Fruit fly (Drosophila melanogaster) whole organism, embryonic: ENCODE results near the gene CG5639.
A peak's percentile ranks its signal among the peaks of the same experiment; 100 is the strongest.

Experiments used
- Abd-B ChIP-seq: fragments of 200-800 bp; sonication (Bioruptor generic); optimal IDR thresholded peaks from 2 replicates; lab custom pipeline; 2018; ENCODE audit warnings: missing biosample characterization, mild to moderate bottlenecking, missing genetic modification characterization, moderate library complexity
- CG11456 ChIP-seq: fragments of 200-800 bp; sonication (Bioruptor generic); IDR thresholded peaks from 3 replicates; pipeline ENCODE4 v1.3.6; 2022; ENCODE audit warnings: missing biosample characterization, missing genetic modification characterization
- CG11723 ChIP-seq: fragments of 200-800 bp; sonication (Bioruptor generic); optimal IDR thresholded peaks from 2 replicates; lab custom pipeline; 2017; ENCODE audit warnings: missing biosample characterization, mild to moderate bottlenecking, missing genetic modification characterization
- CG13775 ChIP-seq: fragments of 200-800 bp; sonication (Bioruptor generic); optimal IDR thresholded peaks from 3 replicates; lab custom pipeline; 2017; ENCODE audit warnings: missing biosample characterization, mild to moderate bottlenecking, missing genetic modification characterization
- CG13894 ChIP-seq: fragments of 200-800 bp; sonication (Bioruptor generic); optimal IDR thresholded peaks from 3 replicates; lab custom pipeline; 2018; ENCODE audit warnings: missing biosample characterization, mild to moderate bottlenecking, missing genetic modification characterization, moderate library complexity
- CG17385 ChIP-seq: fragments of 200-800 bp; sonication (Bioruptor generic); optimal IDR thresholded peaks from 3 replicates; lab custom pipeline; 2018; ENCODE audit warnings: missing biosample characterization, mild to moderate bottlenecking, missing genetic modification characterization
- CG18619 ChIP-seq: fragments of 200-800 bp; sonication (Bioruptor generic); optimal IDR thresholded peaks from 3 replicates; lab custom pipeline; 2017; ENCODE audit warnings: missing biosample characterization, mild to moderate bottlenecking, missing genetic modification characterization
- CG33213 ChIP-seq: fragments of 200-800 bp; sonication (Bioruptor generic); optimal IDR thresholded peaks from 3 replicates; lab custom pipeline; 2016; ENCODE audit warnings: missing biosample characterization, missing genetic modification characterization
- CG3407 ChIP-seq: fragments of 200-800 bp; sonication (Bioruptor generic); optimal IDR thresholded peaks from 2 replicates; lab custom pipeline; 2018; ENCODE audit warnings: missing biosample characterization, mild to moderate bottlenecking, missing genetic modification characterization
- CG4328 ChIP-seq: fragments of 200-800 bp; sonication (Bioruptor generic); optimal IDR thresholded peaks from 3 replicates; lab custom pipeline; 2017; ENCODE audit warnings: missing biosample characterization, missing genetic modification reagents, missing genetic modification characterization
- CG43689 ChIP-seq: fragments of 200-800 bp; sonication (Bioruptor generic); IDR thresholded peaks from 2 replicates; pipeline ENCODE4 v1.3.6; 2022; ENCODE audit warnings: missing biosample characterization, missing genetic modification characterization
- CG4404 ChIP-seq: fragments of 200-800 bp; sonication (Bioruptor generic); IDR thresholded peaks from 2 replicates; pipeline ENCODE4 v1.3.6; 2022; ENCODE audit warnings: missing biosample characterization, missing genetic modification characterization
- CG4424 ChIP-seq: fragments of 200-800 bp; sonication (Bioruptor generic); optimal IDR thresholded peaks from 3 replicates; lab custom pipeline; 2016; ENCODE audit warnings: missing biosample characterization, missing genetic modification characterization
- CG5953 ChIP-seq: fragments of 200-800 bp; sonication (Bioruptor generic); IDR thresholded peaks from 2 replicates; pipeline ENCODE4 v1.3.6; 2022; ENCODE audit warnings: missing biosample characterization, missing genetic modification characterization
- CG6689 ChIP-seq: fragments of 200-800 bp; sonication (Bioruptor generic); IDR thresholded peaks from 2 replicates; pipeline ENCODE4 v1.3.6; 2022; ENCODE audit warnings: missing biosample characterization, missing genetic modification characterization
- CG6791 ChIP-seq: fragments of 200-800 bp; sonication (Bioruptor generic); IDR thresholded peaks from 3 replicates; pipeline ENCODE4 v1.3.6; 2022; ENCODE audit warnings: missing biosample characterization, missing genetic modification characterization; ENCODE audit not compliant: partially characterized antibody
- CG8290 ChIP-seq, 3 experiments: fragments of 200-800 bp; sonication (Bioruptor generic); optimal IDR thresholded peaks; 2 replicates each; lab custom pipeline; 2016 to 2019; ENCODE audit warnings: missing biosample characterization in 3 of 3, missing genetic modification characterization in 3 of 3, mild to moderate bottlenecking in 2 of 3, moderate library complexity in 1 of 3
- CG8924 ChIP-seq: fragments of 200-800 bp; optimal IDR thresholded peaks from 3 replicates; lab custom pipeline; 2019; ENCODE audit warnings: missing biosample characterization, mild to moderate bottlenecking, missing genetic modification characterization, moderate library complexity
- Dp ChIP-seq: fragments of 200-800 bp; sonication (Bioruptor generic); optimal IDR thresholded peaks from 2 replicates; lab custom pipeline; 2018; ENCODE audit warnings: missing biosample characterization, mild to moderate bottlenecking, missing genetic modification characterization, moderate library complexity
- Eip74EF ChIP-seq, 2 experiments: fragments of 200-800 bp in 1 of 2; fragments of >200 bp in 1 of 2; sonication (Bioruptor generic) in 1 of 2; optimal IDR thresholded peaks; 2 replicates each; lab custom pipeline; 2017 to 2019; ENCODE audit warnings: missing biosample characterization in 2 of 2, missing genetic modification characterization in 2 of 2, mild to moderate bottlenecking in 1 of 2, moderate library complexity in 1 of 2
- Ets97D ChIP-seq: fragments of 200-800 bp; sonication (Bioruptor generic); optimal IDR thresholded peaks from 3 replicates; lab custom pipeline; 2016; ENCODE audit warnings: missing biosample characterization, missing genetic modification characterization
- Hey ChIP-seq: fragments of 200-800 bp; sonication (Bioruptor generic); optimal IDR thresholded peaks from 3 replicates; lab custom pipeline; 2018; ENCODE audit warnings: missing biosample characterization, mild to moderate bottlenecking, missing genetic modification characterization
- Kr ChIP-seq: fragments of 200-800 bp; sonication (Bioruptor generic); optimal IDR thresholded peaks from 2 replicates; lab custom pipeline; 2017; ENCODE audit warnings: missing biosample characterization, mild to moderate bottlenecking, missing genetic modification characterization
- Myb ChIP-seq: fragments of 200-800 bp; sonication (Bioruptor generic); optimal IDR thresholded peaks from 2 replicates; lab custom pipeline; 2016; ENCODE audit warnings: missing biosample characterization, missing genetic modification characterization
- Oli ChIP-seq: fragments of 200-800 bp; sonication (Bioruptor generic); optimal IDR thresholded peaks from 2 replicates; lab custom pipeline; 2018; ENCODE audit warnings: missing biosample characterization, mild to moderate bottlenecking, missing genetic modification characterization, moderate library complexity
- Pdp1 ChIP-seq, 2 experiments: fragments of 200-800 bp; sonication (Bioruptor generic); optimal IDR thresholded peaks; 3 replicates each; lab custom pipeline; 2016; ENCODE audit warnings: missing biosample characterization in 2 of 2, missing genetic modification characterization in 2 of 2, mild to moderate bottlenecking in 1 of 2, moderate library complexity in 1 of 2
- Rx ChIP-seq: fragments of 200-800 bp; sonication (Bioruptor generic); IDR thresholded peaks from 2 replicates; pipeline ENCODE4 v1.3.6; 2022; ENCODE audit warnings: missing biosample characterization, missing genetic modification characterization
- Side ChIP-seq: fragments of 200-800 bp; sonication (Bioruptor generic); optimal IDR thresholded peaks from 2 replicates; lab custom pipeline; 2016; ENCODE audit warnings: missing biosample characterization, missing genetic modification characterization
- Sin3A ChIP-seq: fragments of >200 bp; optimal IDR thresholded peaks from 2 replicates; lab custom pipeline; 2018
- Stat92E ChIP-seq, 3 experiments: fragments of >200 bp in 2 of 3; fragments of 200-800 bp in 1 of 3; sonication (Bioruptor generic) in 1 of 3; optimal IDR thresholded peaks; 2 replicates each; lab custom pipeline; 2017 to 2019; ENCODE audit warnings: missing biosample characterization in 3 of 3, missing genetic modification characterization in 3 of 3, mild to moderate bottlenecking in 1 of 3, moderate library complexity in 1 of 3
- Xrp1 ChIP-seq: fragments of 200-800 bp; sonication (Bioruptor generic); IDR thresholded peaks from 2 replicates; pipeline ENCODE4 v1.3.6; 2022; ENCODE audit warnings: missing biosample characterization, missing genetic modification characterization
- aop ChIP-seq: fragments of 200-800 bp; sonication (Bioruptor generic); IDR thresholded peaks from 2 replicates; pipeline ENCODE4 v1.3.6; 2022; ENCODE audit warnings: missing biosample characterization, missing genetic modification characterization
- bsh ChIP-seq, 2 experiments: fragments of 200-800 bp; sonication (Bioruptor generic); optimal IDR thresholded peaks; 2 replicates each; lab custom pipeline; 2017 to 2018; ENCODE audit warnings: mild to moderate bottlenecking in 2 of 2, missing biosample characterization in 2 of 2, missing genetic modification characterization in 2 of 2, moderate library complexity in 1 of 2
- caup ChIP-seq: fragments of 200-800 bp; sonication (Bioruptor generic); optimal IDR thresholded peaks from 3 replicates; lab custom pipeline; 2017; ENCODE audit warnings: missing biosample characterization, mild to moderate bottlenecking, missing genetic modification characterization, moderate library complexity; ENCODE audit not compliant: severe bottlenecking
- disco-r ChIP-seq: fragments of 200-800 bp; sonication (Bioruptor generic); optimal IDR thresholded peaks from 2 replicates; lab custom pipeline; 2016; ENCODE audit warnings: missing biosample characterization, missing genetic modification characterization
- eve ChIP-seq, 2 experiments: fragments of >200 bp; optimal IDR thresholded peaks; 2 replicates each; lab custom pipeline; 2017; ENCODE audit warnings: missing biosample characterization in 2 of 2, missing genetic modification characterization in 2 of 2
- exex ChIP-seq: fragments of 200-800 bp; sonication (Bioruptor generic); optimal IDR thresholded peaks from 4 replicates; lab custom pipeline; 2018; ENCODE audit warnings: missing biosample characterization, mild to moderate bottlenecking, missing genetic modification characterization, moderate library complexity
- eyg ChIP-seq: fragments of 200-800 bp; sonication (Bioruptor generic); optimal IDR thresholded peaks from 3 replicates; lab custom pipeline; 2016; ENCODE audit warnings: missing biosample characterization, missing genetic modification characterization
- gem ChIP-seq: fragments of 200-800 bp; sonication (Bioruptor generic); optimal IDR thresholded peaks from 2 replicates; lab custom pipeline; 2019; ENCODE audit warnings: missing biosample characterization, mild to moderate bottlenecking, missing genetic modification characterization, moderate library complexity
- grau ChIP-seq: fragments of 200-800 bp; optimal IDR thresholded peaks from 3 replicates; lab custom pipeline; 2019; ENCODE audit warnings: missing biosample characterization, mild to moderate bottlenecking, missing genetic modification characterization, moderate library complexity
- lab ChIP-seq: fragments of 200-800 bp; sonication (Bioruptor generic); optimal IDR thresholded peaks from 3 replicates; lab custom pipeline; 2017; ENCODE audit warnings: missing biosample characterization, missing genetic modification characterization, mild to moderate bottlenecking, moderate library complexity, missing genetic modification reagents
- onecut ChIP-seq: fragments of 200-800 bp; sonication (Bioruptor generic); IDR thresholded peaks from 2 replicates; pipeline ENCODE4 v1.3.6; 2022; ENCODE audit warnings: missing biosample characterization, missing genetic modification characterization
- psq ChIP-seq: fragments of 200-800 bp; sonication (Bioruptor generic); optimal IDR thresholded peaks from 2 replicates; lab custom pipeline; 2017; ENCODE audit warnings: missing biosample characterization, missing genetic modification characterization
- repo ChIP-seq: fragments of 200-800 bp; sonication (Bioruptor generic); optimal IDR thresholded peaks from 2 replicates; lab custom pipeline; 2016; ENCODE audit warnings: missing biosample characterization, missing genetic modification characterization
- schlank ChIP-seq: fragments of 200-800 bp; sonication (Bioruptor generic); optimal IDR thresholded peaks from 2 replicates; lab custom pipeline; 2018; ENCODE audit warnings: missing biosample characterization, mild to moderate bottlenecking, missing genetic modification characterization
- ssp ChIP-seq: fragments of 200-800 bp; sonication (Bioruptor generic); IDR thresholded peaks from 2 replicates; pipeline ENCODE4 v1.3.6; 2022; ENCODE audit warnings: missing biosample characterization, missing genetic modification characterization
- stwl ChIP-seq: fragments of 200-800 bp; sonication (Bioruptor generic); optimal IDR thresholded peaks from 3 replicates; lab custom pipeline; 2018; ENCODE audit warnings: missing biosample characterization, mild to moderate bottlenecking, missing genetic modification characterization, moderate library complexity
- tup ChIP-seq: fragments of 200-800 bp; sonication (Bioruptor generic); optimal IDR thresholded peaks from 2 replicates; lab custom pipeline; 2016; ENCODE audit warnings: missing biosample characterization, mild to moderate bottlenecking, missing genetic modification characterization, moderate library complexity
- usp ChIP-seq: fragments of >200 bp; optimal IDR thresholded peaks from 2 replicates; lab custom pipeline; 2017; ENCODE audit warnings: missing biosample characterization, missing genetic modification characterization
- zfh2 ChIP-seq: fragments of 200-800 bp; sonication (Bioruptor generic); optimal IDR thresholded peaks from 2 replicates; lab custom pipeline; 2016; ENCODE audit warnings: missing biosample characterization, missing genetic modification characterization

CG5639 gene

dm6 chr3R:27569706-27570105 is 26.2 kb downstream of the CG5639 start (continued):
- TF ChIP-seq Dp (GFP tag; lab: Kevin White, UChicago) = no peak
- peak; percentile 82 for TF ChIP-seq onecut (GFP tag; lab: Robert Waterston, UW)
- TF ChIP-seq CG3407 (GFP tag; lab: Kevin White, UChicago) = peak; percentile 36
- TF ChIP-seq CG11723 (GFP tag; lab: Kevin White, UChicago) = peak; percentile 87
- TF ChIP-seq CG8924 = peak; percentile 86
- TF ChIP-seq Myb = peak; percentile 62
- peak; percentile 59 for TF ChIP-seq CG8290 (GFP tag; optimal IDR thresholded peaks at IDR 0.05; lab: Kevin White, UChicago)
- TF ChIP-seq CG8290 (tag; optimal IDR thresholded peaks at IDR 0.05; lab: Kevin White, UChicago) = peak in 1 of 2 experiments; percentile 72
- peak; percentile 85 for TF ChIP-seq gem
- no peak for TF ChIP-seq Sin3A (lab: Kevin White, UChicago)
- peak; percentile 80 for TF ChIP-seq CG6689 (GFP tag; lab: Robert Waterston, UW)
- peak; percentile 81 for TF ChIP-seq zfh2
- peak; percentile 91 for TF ChIP-seq CG33213
- TF ChIP-seq Xrp1 (GFP tag; lab: Robert Waterston, UW) = peak; percentile 88
- TF ChIP-seq CG5953 = peak; percentile 84
- TF ChIP-seq usp = no peak
- peak; percentile 84 for TF ChIP-seq Rx
- TF ChIP-seq eyg (GFP tag; lab: Kevin White, UChicago) = peak; percentile 89
- peak; percentile 68 for TF ChIP-seq exex
- no peak for TF ChIP-seq aop
- no peak for TF ChIP-seq CG6791 (GFP tag; lab: Robert Waterston, UW)
- no peak for TF ChIP-seq stwl (tag; lab: Kevin White, UChicago)
- no peak for TF ChIP-seq Stat92E (GFP tag; optimal IDR thresholded peaks at IDR 0.05; lab: Kevin White, UChicago)
- peak; percentile 62 for TF ChIP-seq CG18619 (GFP tag; lab: Kevin White, UChicago)
- peak in 1 of 2 experiments; percentile 83 for TF ChIP-seq Eip74EF (GFP tag; optimal IDR thresholded peaks at IDR 0.05; lab: Kevin White, UChicago)
- TF ChIP-seq disco-r = no peak
- no peak for TF ChIP-seq Hey (tag; lab: Kevin White, UChicago)
- TF ChIP-seq CG17385 (GFP tag; lab: Kevin White, UChicago) = peak; percentile 75
- TF ChIP-seq Side (GFP tag; lab: Kevin White, UChicago) = peak; percentile 91
- TF ChIP-seq repo (GFP tag; lab: Kevin White, UChicago) = peak; percentile 87
- peak; percentile 81 for TF ChIP-seq tup
- peak; percentile 79 to 85 for TF ChIP-seq Pdp1 (GFP tag; optimal IDR thresholded peaks at IDR 0.05; lab: Kevin White, UChicago)
- peak; percentile 95 for TF ChIP-seq lab (GFP tag; lab: Kevin White, UChicago)
- no peak for TF ChIP-seq Kr (GFP tag; lab: Kevin White, UChicago)
- TF ChIP-seq CG13894 (tag; lab: Kevin White, UChicago) = no peak
- no peak for TF ChIP-seq eve (GFP tag; optimal IDR thresholded peaks at IDR 0.05; lab: Kevin White, UChicago)
- TF ChIP-seq CG4404 (GFP tag; lab: Robert Waterston, UW) = peak; percentile 61
- TF ChIP-seq psq (GFP tag; lab: Kevin White, UChicago) = peak; percentile 36
- TF ChIP-seq Abd-B = no peak
- TF ChIP-seq CG11456 (GFP tag; lab: Robert Waterston, UW) = peak; percentile 92
- TF ChIP-seq Oli (tag; lab: Kevin White, UChicago) = peak; percentile 77
- peak; percentile 58 for TF ChIP-seq CG13775 (GFP tag; lab: Kevin White, UChicago)
- no peak for TF ChIP-seq grau
- peak; percentile 68 for TF ChIP-seq CG43689 (GFP tag; lab: Robert Waterston, UW)
- peak; percentile 86 for TF ChIP-seq CG4424 (GFP tag; lab: Kevin White, UChicago)
- TF ChIP-seq Ets97D (GFP tag; lab: Kevin White, UChicago) = peak; percentile 67
- TF ChIP-seq ssp = peak; percentile 76
- peak; percentile 51 for TF ChIP-seq schlank (tag; lab: Kevin White, UChicago)
- peak; percentile 95 for TF ChIP-seq caup (GFP tag; lab: Kevin White, UChicago)
- peak; percentile 41 to 57 for TF ChIP-seq bsh (GFP tag; optimal IDR thresholded peaks at IDR 0.05; lab: Kevin White, UChicago)
- peak; percentile 78 for TF ChIP-seq CG4328 (GFP tag; lab: Kevin White, UChicago)
